Worm (Caenorhabditis elegans) whole organism, L2 larva: ENCODE data around the gene clec-260.
"Not testable (repeated sequence)": the region's sequence is repeated elsewhere in the genome, so short reads cannot be mapped to it uniquely, and the experiment has no call there.

Experiments
- C34F6.9 ChIP-seq: fragments of 150-350 bp; optimal IDR thresholded peaks from 2 replicates; lab custom pipeline; 2014; ENCODE audit warnings: missing biosample characterization, missing genetic modification characterization
- R02D3.7 ChIP-seq: fragments of 150-350 bp; optimal IDR thresholded peaks from 2 replicates; lab custom pipeline; 2014; ENCODE audit warnings: missing biosample characterization, missing genetic modification characterization
- ZK546.5 ChIP-seq: sonication (generic microtip); optimal IDR thresholded peaks from 2 replicates; lab custom pipeline; 2017; ENCODE audit warnings: missing biosample characterization, missing genetic modification characterization
- alr-1 ChIP-seq: fragments of 150-350 bp; optimal IDR thresholded peaks from 2 replicates; lab custom pipeline; 2014; ENCODE audit warnings: missing biosample characterization, missing genetic modification characterization
- aly-2 ChIP-seq: fragments of 150-350 bp; optimal IDR thresholded peaks from 2 replicates; lab custom pipeline; 2014; ENCODE audit warnings: missing biosample characterization, missing genetic modification characterization
- ama-1 ChIP-seq: fragments of 150-350 bp; optimal IDR thresholded peaks from 2 replicates; lab custom pipeline; 2018; ENCODE audit warnings: inconsistent platforms
- blmp-1 ChIP-seq: sonication (generic microtip); optimal IDR thresholded peaks from 2 replicates; lab custom pipeline; 2017; ENCODE audit warnings: missing genetic modification characterization, mild to moderate bottlenecking, missing compliant biosample characterization, antibody characterized with exemption, moderate library complexity; ENCODE audit not compliant: insufficient read depth
- ceh-82 ChIP-seq: fragments of 150-350 bp; optimal IDR thresholded peaks from 2 replicates; lab custom pipeline; 2014; ENCODE audit warnings: missing biosample characterization, missing genetic modification characterization
- crh-2 ChIP-seq: sonication (generic microtip); optimal IDR thresholded peaks from 2 replicates; lab custom pipeline; 2017; ENCODE audit warnings: missing biosample characterization, missing genetic modification characterization
- egl-27 ChIP-seq: sonication (generic microtip); optimal IDR thresholded peaks from 3 replicates; lab custom pipeline; 2017; ENCODE audit warnings: missing biosample characterization, missing genetic modification reagents, missing genetic modification characterization
- elt-1 ChIP-seq: fragments of 150-350 bp; optimal IDR thresholded peaks from 2 replicates; lab custom pipeline; 2014; ENCODE audit warnings: missing biosample characterization, missing genetic modification characterization
- lin-11 ChIP-seq: fragments of 150-350 bp; sonication (generic microtip); optimal IDR thresholded peaks from 2 replicates; lab custom pipeline; 2014; ENCODE audit warnings: missing biosample characterization, missing genetic modification characterization, inconsistent platforms, mixed read lengths
- lin-39 ChIP-seq: fragments of 150-350 bp; optimal IDR thresholded peaks from 2 replicates; lab custom pipeline; 2014; ENCODE audit warnings: missing biosample characterization, missing genetic modification reagents, missing genetic modification characterization
- lsy-2 ChIP-seq, 2 experiments: fragments of 150-350 bp in 1 of 2; sonication (generic microtip) in 1 of 2; optimal IDR thresholded peaks; 2 replicates each; lab custom pipeline; 2014 to 2017; ENCODE audit warnings: missing biosample characterization in 2 of 2, missing genetic modification characterization in 2 of 2
- mab-5 ChIP-seq: fragments of 150-350 bp; optimal IDR thresholded peaks from 2 replicates; lab custom pipeline; 2014; ENCODE audit warnings: missing biosample characterization, missing genetic modification characterization
- mdl-1 ChIP-seq, 2 experiments: fragments of 150-350 bp in 1 of 2; sonication (generic microtip) in 1 of 2; optimal IDR thresholded peaks; 2 replicates each; lab custom pipeline; 2017; ENCODE audit warnings: missing biosample characterization in 2 of 2, missing genetic modification characterization in 2 of 2
- nhr-10 ChIP-seq: sonication (generic microtip); optimal IDR thresholded peaks from 2 replicates; lab custom pipeline; 2017; ENCODE audit warnings: missing biosample characterization, missing genetic modification characterization
- nhr-129 ChIP-seq: fragments of 150-350 bp; optimal IDR thresholded peaks from 2 replicates; lab custom pipeline; 2014; ENCODE audit warnings: missing biosample characterization, missing genetic modification characterization
- nhr-21 ChIP-seq: fragments of 150-350 bp; optimal IDR thresholded peaks from 2 replicates; lab custom pipeline; 2014; ENCODE audit warnings: missing biosample characterization, missing genetic modification characterization
- nhr-23 ChIP-seq: fragments of 150-350 bp; optimal IDR thresholded peaks from 2 replicates; lab custom pipeline; 2014; ENCODE audit warnings: missing biosample characterization, missing genetic modification reagents, missing genetic modification characterization
- nhr-25 ChIP-seq: fragments of 150-350 bp; sonication (generic microtip); optimal IDR thresholded peaks from 3 replicates; lab custom pipeline; 2014; ENCODE audit warnings: missing biosample characterization, missing genetic modification characterization
- nhr-6 ChIP-seq: fragments of 150-350 bp; optimal IDR thresholded peaks from 2 replicates; lab custom pipeline; 2014; ENCODE audit warnings: missing biosample characterization, missing genetic modification characterization
- nhr-77 ChIP-seq: fragments of 150-350 bp; optimal IDR thresholded peaks from 2 replicates; lab custom pipeline; 2014; ENCODE audit warnings: missing biosample characterization, missing genetic modification characterization
- peb-1 ChIP-seq: fragments of 150-350 bp; optimal IDR thresholded peaks from 2 replicates; lab custom pipeline; 2014; ENCODE audit warnings: missing biosample characterization, missing genetic modification characterization
- sem-4 ChIP-seq: fragments of 150-350 bp; optimal IDR thresholded peaks from 2 replicates; lab custom pipeline; 2014; ENCODE audit warnings: missing biosample characterization, missing genetic modification reagents, missing genetic modification characterization
- sma-9 ChIP-seq, 2 experiments: fragments of 150-350 bp in 1 of 2; sonication (generic microtip) in 1 of 2; optimal IDR thresholded peaks; 2 replicates each; lab custom pipeline; 2014 to 2016; ENCODE audit warnings: missing genetic modification characterization in 2 of 2, mild to moderate bottlenecking in 1 of 2, missing biosample characterization in 1 of 2, missing compliant biosample characterization in 1 of 2, missing genetic modification reagents in 1 of 2, moderate library complexity in 1 of 2
- snpc-4 ChIP-seq: fragments of 150-350 bp; optimal IDR thresholded peaks from 2 replicates; lab custom pipeline; 2014; ENCODE audit warnings: missing biosample characterization, missing genetic modification characterization
- unc-55 ChIP-seq: fragments of 150-350 bp; sonication (generic microtip); optimal IDR thresholded peaks from 3 replicates; lab custom pipeline; 2014; ENCODE audit warnings: missing biosample characterization, missing genetic modification reagents, missing genetic modification characterization
- unc-62 ChIP-seq: fragments of 150-350 bp; optimal IDR thresholded peaks from 2 replicates; lab custom pipeline; 2014; ENCODE audit warnings: missing biosample characterization, missing genetic modification reagents, missing genetic modification characterization
- zag-1 ChIP-seq: fragments of 150-350 bp; optimal IDR thresholded peaks from 2 replicates; lab custom pipeline; 2014; ENCODE audit warnings: missing biosample characterization, missing genetic modification characterization
- ztf-1 ChIP-seq: fragments of 200-800 bp; sonication (Bioruptor generic); conservative IDR thresholded peaks from 2 replicates; pipeline ENCODE4 v1.3.6; 2022; ENCODE audit warnings: missing genetic modification characterization, missing compliant biosample characterization
- ztf-11 ChIP-seq: sonication (generic microtip); optimal IDR thresholded peaks from 2 replicates; lab custom pipeline; 2017; ENCODE audit warnings: missing biosample characterization, missing genetic modification characterization

The clec-260 gene

ce11 chrV:19958744-19959143, 27.4 kb downstream of the clec-260 start, which contains the start of gene srh-172:
Gene srh-172 (plus strand): TSS chrV:19959044.
- TF ChIP-seq peb-1 (tag; lab: Kevin White, UChicago) = no peak
- no peak for TF ChIP-seq ztf-11 (tag; lab: Kevin White, UChicago)
- no peak for TF ChIP-seq alr-1

ce11 chrV:19955171-19955570, 30.9 kb downstream of the clec-260 start, which contains the start of gene abhd-3.1:
Gene abhd-3.1 (plus strand): TSS chrV:19955488.
- TF ChIP-seq blmp-1 (tag; lab: Kevin White, UChicago) (no peak), unc-55 (GFP tag; lab: Kevin White, UChicago) (peak; percentile 28)

ce11 chrV:19954491-19954890, 31.6 kb downstream of the clec-260 start:
- TF ChIP-seq nhr-77 (no peak), ZK546.5 (no peak), lin-39 (tag; lab: Kevin White, UChicago) (no peak), lsy-2 (tag; optimal IDR thresholded peaks at IDR 0.05; lab: Kevin White, UChicago) (no peak), nhr-10 (tag; lab: Kevin White, UChicago) (no peak), elt-1 (tag; lab: Kevin White, UChicago) (no peak), mab-5 (tag; lab: Kevin White, UChicago) (no peak), crh-2 (no peak), nhr-129 (tag; lab: Kevin White, UChicago) (no peak), ceh-82 (tag; lab: Kevin White, UChicago) (no peak), unc-62 (no peak), nhr-21 (tag; lab: Kevin White, UChicago) (no peak), R02D3.7 (no peak), nhr-6 (tag; lab: Kevin White, UChicago) (no peak), alr-1 (no peak), zag-1 (tag; lab: Kevin White, UChicago) (no peak), egl-27 (tag; lab: Kevin White, UChicago) (no peak), C34F6.9 (no peak), aly-2 (no peak), mdl-1 (tag; optimal IDR thresholded peaks at IDR 0.05; lab: Kevin White, UChicago) (no peak)

- not testable (repeated sequence) for TF ChIP-seq blmp-1 (tag; lab: Kevin White, UChicago); sem-4 (tag; lab: Kevin White, UChicago); ztf-1 (GFP tag; lab: Robert Waterston, UW)
Measured at ce11 chrV:19949721-19950120, 36.4 kb downstream of the clec-260 start, which contains the start of gene Y60A3A.8. Gene Y60A3A.8 (plus strand): TSS chrV:19949978.

- TF ChIP-seq egl-27 (tag; lab: Kevin White, UChicago); lin-11; mab-5 (tag; lab: Kevin White, UChicago): not testable (repeated sequence)
- TF ChIP-seq, all 48 proteins: peak for 0; not testable (repeated sequence) for 48
Measured at ce11 chrV:19948993-19949392, 37.1 kb downstream of the clec-260 start, which contains the start of gene tmed-4. Gene tmed-4 (minus strand): TSS chrV:19949093.

ce11 chrV:19946529-19946928, 39.6 kb downstream of the clec-260 start, which contains the start of gene dhs-24:
Gene dhs-24 (minus strand): TSS chrV:19946629.
- TF ChIP-seq sma-9 (GFP tag; optimal IDR thresholded peaks at IDR 0.05; lab: Kevin White, UChicago) = no peak
- no peak for TF ChIP-seq sma-9 (tag; optimal IDR thresholded peaks at IDR 0.05; lab: Kevin White, UChicago)
- TF ChIP-seq elt-1 (tag; lab: Kevin White, UChicago) = no peak
- no peak for TF ChIP-seq zag-1 (tag; lab: Kevin White, UChicago)
- no peak for TF ChIP-seq unc-55 (GFP tag; lab: Kevin White, UChicago)
- TF ChIP-seq R02D3.7 = no peak
- no peak for TF ChIP-seq alr-1
- TF ChIP-seq nhr-23 (tag; lab: Kevin White, UChicago) = no peak
- no peak for TF ChIP-seq ama-1 (lab: Kevin White, UChicago)
- TF ChIP-seq ztf-11 (tag; lab: Kevin White, UChicago) = no peak
- TF ChIP-seq egl-27 (tag; lab: Kevin White, UChicago) = no peak
- TF ChIP-seq unc-62 = no peak
- TF ChIP-seq nhr-25 (tag; lab: Kevin White, UChicago) = no peak
- TF ChIP-seq snpc-4 (tag; lab: Kevin White, UChicago) = no peak
- no peak for TF ChIP-seq nhr-129 (tag; lab: Kevin White, UChicago)
- no peak for TF ChIP-seq mab-5 (tag; lab: Kevin White, UChicago)
